Worm (Caenorhabditis elegans) whole organism, young adult: ENCODE data around the gene msp-10.

Experiments
- B0261.1 ChIP-seq: sonication (generic microtip); optimal IDR thresholded peaks from 2 replicates; lab custom pipeline; 2016; ENCODE audit warnings: mild to moderate bottlenecking, missing genetic modification characterization, moderate library complexity, missing compliant biosample characterization
- F10E7.11 ChIP-seq: sonication (generic microtip); optimal IDR thresholded peaks from 2 replicates; lab custom pipeline; 2017; ENCODE audit warnings: mild to moderate bottlenecking, missing genetic modification characterization, moderate library complexity, missing compliant biosample characterization
- F23B12.7 ChIP-seq: sonication (generic microtip); optimal IDR thresholded peaks from 2 replicates; lab custom pipeline; 2017; ENCODE audit warnings: missing genetic modification characterization, mild to moderate bottlenecking, missing compliant biosample characterization, antibody characterized with exemption, moderate library complexity; ENCODE audit not compliant: insufficient read depth
- F37B4.10 ChIP-seq: fragments of 200-800 bp; sonication (Bioruptor generic); IDR thresholded peaks from 2 replicates; pipeline ENCODE4 v1.3.6; 2022; ENCODE audit warnings: missing genetic modification characterization, missing compliant biosample characterization
- F52B5.7 ChIP-seq: sonication (generic microtip); optimal IDR thresholded peaks from 2 replicates; lab custom pipeline; 2016; ENCODE audit warnings: mild to moderate bottlenecking, missing genetic modification characterization, missing compliant biosample characterization
- F55B11.4 ChIP-seq: sonication (generic microtip); optimal IDR thresholded peaks from 2 replicates; lab custom pipeline; 2016; ENCODE audit warnings: missing compliant biosample characterization, missing genetic modification characterization, borderline replicate concordance; ENCODE audit not compliant: insufficient read depth
- F57C9.4 ChIP-seq: sonication (generic microtip); optimal IDR thresholded peaks from 2 replicates; lab custom pipeline; 2017; ENCODE audit warnings: mild to moderate bottlenecking, missing genetic modification characterization, missing compliant biosample characterization
- Y53G8AR.9 ChIP-seq: fragments of 200-800 bp; sonication (Bioruptor generic); conservative IDR thresholded peaks from 2 replicates; pipeline ENCODE4 v1.3.6; 2022; ENCODE audit warnings: missing genetic modification reagents, missing genetic modification characterization, missing compliant biosample characterization
- ama-1 ChIP-seq, 3 experiments: fragments of 150-350 bp in 1 of 3; sonication (generic microtip) in 2 of 3; optimal IDR thresholded peaks; 2 replicates each; lab custom pipeline; 2014 to 2018; ENCODE audit warnings: missing biosample characterization in 2 of 3, missing genetic modification characterization in 2 of 3, missing genetic modification reagents in 2 of 3
- aptf-2 ChIP-seq: fragments of 200-800 bp; sonication (Bioruptor generic); conservative IDR thresholded peaks from 2 replicates; pipeline ENCODE4 v1.3.6; 2022; ENCODE audit warnings: missing genetic modification reagents, missing genetic modification characterization, missing compliant biosample characterization
- atf-7 ChIP-seq: sonication (generic microtip); optimal IDR thresholded peaks from 2 replicates; lab custom pipeline; 2017; ENCODE audit warnings: mild to moderate bottlenecking, missing genetic modification characterization, missing compliant biosample characterization
- attf-3 ChIP-seq: fragments of 200-800 bp; sonication (Bioruptor generic); conservative IDR thresholded peaks from 2 replicates; pipeline ENCODE4 v1.3.6; 2022; ENCODE audit warnings: missing genetic modification reagents, missing genetic modification characterization, missing compliant biosample characterization
- bed-2 ChIP-seq: fragments of 200-800 bp; sonication (Bioruptor generic); IDR thresholded peaks from 2 replicates; pipeline ENCODE4 v1.3.6; 2022; ENCODE audit warnings: missing genetic modification reagents, missing genetic modification characterization, missing compliant biosample characterization
- cebp-2 ChIP-seq: fragments of 200-800 bp; sonication (Bioruptor generic); IDR thresholded peaks from 2 replicates; pipeline ENCODE4 v1.3.6; 2022; ENCODE audit warnings: missing genetic modification characterization, missing compliant biosample characterization
- ceh-40 ChIP-seq: fragments of 200-800 bp; sonication (Bioruptor generic); IDR thresholded peaks from 2 replicates; pipeline ENCODE4 v1.3.6; 2022; ENCODE audit warnings: missing genetic modification characterization, missing compliant biosample characterization
- dox-1 ChIP-seq: fragments of 200-800 bp; sonication (Bioruptor generic); IDR thresholded peaks from 2 replicates; pipeline ENCODE4 v1.3.6; 2022; ENCODE audit warnings: missing genetic modification reagents, missing genetic modification characterization, missing compliant biosample characterization
- dpff-1 ChIP-seq: sonication (generic microtip); optimal IDR thresholded peaks from 2 replicates; lab custom pipeline; 2017; ENCODE audit warnings: mild to moderate bottlenecking, missing genetic modification characterization, missing compliant biosample characterization
- egl-44 ChIP-seq: fragments of 200-800 bp; sonication (Bioruptor generic); IDR thresholded peaks from 2 replicates; pipeline ENCODE4 v1.3.6; 2022; ENCODE audit warnings: missing genetic modification reagents, missing genetic modification characterization, missing compliant biosample characterization
- egrh-3 ChIP-seq: fragments of 200-800 bp; sonication (Bioruptor generic); IDR thresholded peaks from 2 replicates; pipeline ENCODE4 v1.3.6; 2022; ENCODE audit warnings: missing genetic modification reagents, missing genetic modification characterization, missing compliant biosample characterization
- fkh-3 ChIP-seq: sonication (generic microtip); optimal IDR thresholded peaks from 2 replicates; lab custom pipeline; 2016; ENCODE audit warnings: mild to moderate bottlenecking, missing genetic modification characterization, missing compliant biosample characterization
- gei-17 ChIP-seq: fragments of 200-800 bp; sonication (Bioruptor generic); optimal IDR thresholded peaks from 2 replicates; lab custom pipeline; 2018; ENCODE audit warnings: mild to moderate bottlenecking, missing genetic modification characterization, missing compliant biosample characterization
- him-1 ChIP-seq: sonication (generic microtip); optimal IDR thresholded peaks from 2 replicates; lab custom pipeline; 2016; ENCODE audit warnings: missing genotype, missing genetic modification reagents, missing genetic modification characterization, missing compliant biosample characterization
- hmg-1.2 ChIP-seq: fragments of 200-800 bp; sonication (Bioruptor generic); IDR thresholded peaks from 2 replicates; pipeline ENCODE4 v1.3.6; 2022; ENCODE audit warnings: missing genetic modification reagents, missing genetic modification characterization, missing compliant biosample characterization
- let-607 ChIP-seq, 2 experiments: fragments of 200-800 bp in 1 of 2; sonication (Bioruptor generic) in 1 of 2; sonication (generic microtip) in 1 of 2; optimal IDR thresholded peaks; 2 replicates each; lab custom pipeline; 2016 to 2018; ENCODE audit warnings: mild to moderate bottlenecking in 2 of 2, missing compliant biosample characterization in 2 of 2, missing genetic modification characterization in 2 of 2, moderate library complexity in 2 of 2, missing genotype in 1 of 2
- lin-26 ChIP-seq: fragments of 200-800 bp; sonication (Bioruptor generic); IDR thresholded peaks from 2 replicates; pipeline ENCODE4 v1.3.6; 2022; ENCODE audit warnings: missing genetic modification reagents, missing genetic modification characterization, missing compliant biosample characterization
- lin-40 ChIP-seq: sonication (generic microtip); optimal IDR thresholded peaks from 2 replicates; lab custom pipeline; 2016; ENCODE audit warnings: missing genetic modification characterization, mild to moderate bottlenecking, missing compliant biosample characterization, missing genotype, missing genetic modification reagents
- lsl-1 ChIP-seq: fragments of 200-800 bp; sonication (Bioruptor generic); optimal IDR thresholded peaks from 2 replicates; lab custom pipeline; 2018; ENCODE audit warnings: mild to moderate bottlenecking, missing genetic modification characterization, moderate library complexity, missing compliant biosample characterization
- lsy-27 ChIP-seq: sonication (generic microtip); optimal IDR thresholded peaks from 2 replicates; lab custom pipeline; 2017; ENCODE audit warnings: missing genetic modification characterization, mild to moderate bottlenecking, missing compliant biosample characterization, antibody characterized with exemption, missing genotype, borderline replicate concordance; ENCODE audit not compliant: insufficient read depth
- madf-6 ChIP-seq: fragments of 200-800 bp; sonication (Bioruptor generic); IDR thresholded peaks from 2 replicates; pipeline ENCODE4 v1.3.6; 2022; ENCODE audit warnings: missing genetic modification reagents, missing genetic modification characterization, missing compliant biosample characterization
- mel-28 ChIP-seq: sonication (generic microtip); optimal IDR thresholded peaks from 2 replicates; lab custom pipeline; 2016; ENCODE audit warnings: borderline replicate concordance, mild to moderate bottlenecking, missing genetic modification characterization, missing compliant biosample characterization
- mxl-1 ChIP-seq: sonication (generic microtip); optimal IDR thresholded peaks from 2 replicates; lab custom pipeline; 2016; ENCODE audit warnings: missing genetic modification characterization, missing compliant biosample characterization
- nfya-1 ChIP-seq: sonication (generic microtip); optimal IDR thresholded peaks from 2 replicates; lab custom pipeline; 2017; ENCODE audit warnings: antibody characterized with exemption, missing compliant biosample characterization, missing genetic modification characterization, borderline replicate concordance; ENCODE audit not compliant: insufficient read depth
- nfyb-1 ChIP-seq: fragments of 200-800 bp; sonication (Bioruptor generic); IDR thresholded peaks from 2 replicates; pipeline ENCODE4 v1.3.6; 2022; ENCODE audit warnings: missing genetic modification reagents, missing genetic modification characterization, missing compliant biosample characterization
- nhr-80 ChIP-seq: sonication (generic microtip); optimal IDR thresholded peaks from 2 replicates; lab custom pipeline; 2016; ENCODE audit warnings: missing genetic modification characterization, missing compliant biosample characterization
- pbrm-1 ChIP-seq: fragments of 200-800 bp; sonication (Bioruptor generic); IDR thresholded peaks from 2 replicates; pipeline ENCODE4 v1.3.6; 2022; ENCODE audit warnings: missing genetic modification reagents, missing genetic modification characterization, missing compliant biosample characterization
- snpc-1.1 ChIP-seq: sonication (generic microtip); optimal IDR thresholded peaks from 2 replicates; lab custom pipeline; 2017; ENCODE audit warnings: missing genetic modification characterization, mild to moderate bottlenecking, missing compliant biosample characterization, antibody characterized with exemption, moderate library complexity, missing genotype, missing genetic modification reagents; ENCODE audit not compliant: insufficient read depth
- snpc-1.3 ChIP-seq: sonication (generic microtip); optimal IDR thresholded peaks from 2 replicates; lab custom pipeline; 2017; ENCODE audit warnings: missing genetic modification characterization, mild to moderate bottlenecking, missing compliant biosample characterization, antibody characterized with exemption, moderate library complexity, missing genotype, missing genetic modification reagents; ENCODE audit not compliant: insufficient read depth
- snpc-3.4 ChIP-seq: sonication (generic microtip); optimal IDR thresholded peaks from 2 replicates; lab custom pipeline; 2017; ENCODE audit warnings: missing genetic modification characterization, mild to moderate bottlenecking, missing compliant biosample characterization, antibody characterized with exemption, moderate library complexity, missing genotype, missing genetic modification reagents
- somi-1 ChIP-seq: fragments of 200-800 bp; sonication (Bioruptor generic); optimal IDR thresholded peaks from 2 replicates; lab custom pipeline; 2018; ENCODE audit warnings: mild to moderate bottlenecking, missing genetic modification characterization, missing compliant biosample characterization
- sptf-2 ChIP-seq: fragments of 200-800 bp; sonication (Bioruptor generic); optimal IDR thresholded peaks from 2 replicates; lab custom pipeline; 2018; ENCODE audit warnings: mild to moderate bottlenecking, missing genetic modification characterization, missing compliant biosample characterization
- unc-130 ChIP-seq: sonication (generic microtip); optimal IDR thresholded peaks from 2 replicates; lab custom pipeline; 2016; ENCODE audit warnings: missing genetic modification reagents, missing genetic modification characterization, missing compliant biosample characterization
- xnd-1 ChIP-seq: sonication (generic microtip); optimal IDR thresholded peaks from 2 replicates; lab custom pipeline; 2016; ENCODE audit warnings: missing genotype, missing genetic modification reagents, missing genetic modification characterization, missing compliant biosample characterization
- zim-3 ChIP-seq: sonication (generic microtip); optimal IDR thresholded peaks from 2 replicates; lab custom pipeline; 2017; ENCODE audit warnings: mild to moderate bottlenecking, missing genetic modification characterization, moderate library complexity, missing compliant biosample characterization
- ztf-22 ChIP-seq: fragments of 200-800 bp; sonication (Bioruptor generic); optimal IDR thresholded peaks from 2 replicates; lab custom pipeline; 2018; ENCODE audit warnings: mild to moderate bottlenecking, missing genetic modification characterization, moderate library complexity, missing compliant biosample characterization
- ztf-6 ChIP-seq: fragments of 200-800 bp; sonication (Bioruptor generic); IDR thresholded peaks from 2 replicates; pipeline ENCODE4 v1.3.6; 2022; ENCODE audit warnings: missing genetic modification reagents, missing genetic modification characterization, missing compliant biosample characterization

Gene msp-10

DNA sequence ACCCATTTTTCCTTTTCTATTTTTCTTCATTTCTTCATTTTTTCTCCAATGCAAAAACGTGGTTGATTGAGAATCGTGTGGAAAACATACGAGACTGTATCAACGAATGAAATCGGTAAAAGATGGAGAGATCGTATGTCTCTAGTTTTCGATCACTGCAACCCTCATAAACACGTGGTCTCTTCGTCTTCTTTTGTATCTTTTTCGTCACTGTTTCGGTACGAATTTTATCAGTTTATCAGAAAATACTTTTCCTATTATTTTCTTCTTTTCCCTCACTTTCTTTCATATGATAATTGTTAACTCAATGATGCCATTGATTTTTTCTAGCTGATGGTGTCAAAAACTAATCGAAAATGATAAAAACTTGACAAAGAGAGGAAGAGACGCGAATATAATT, 38.2 kb downstream of the msp-10 start (continued):
- TF ChIP-seq aptf-2 (GFP tag; lab: Robert Waterston, UW) (no peak), bed-2 (no peak), nhr-80 (tag; lab: Kevin White, UChicago) (peak; percentile 89), ceh-40 (GFP tag; lab: Robert Waterston, UW) (no peak), egrh-3 (GFP tag; lab: Robert Waterston, UW) (no peak), ztf-22 (GFP tag; lab: Kevin White, UChicago) (no peak), let-607 (tag; optimal IDR thresholded peaks at IDR 0.05; lab: Kevin White, UChicago) (peak in 1 of 2 experiments; percentile 8), pbrm-1 (no peak), atf-7 (tag; lab: Kevin White, UChicago) (peak; percentile 0), F37B4.10 (GFP tag; lab: Robert Waterston, UW) (no peak), lin-40 (tag; lab: Kevin White, UChicago) (peak; percentile 52), snpc-1.1 (no peak), nfyb-1 (no peak), gei-17 (GFP tag; lab: Kevin White, UChicago) (no peak), lsy-27 (no peak), F52B5.7 (tag; lab: Kevin White, UChicago) (no peak), F10E7.11 (tag; lab: Kevin White, UChicago) (no peak), F55B11.4 (tag; lab: Kevin White, UChicago) (no peak), lin-26 (no peak), attf-3 (GFP tag; lab: Robert Waterston, UW) (no peak), dpff-1 (tag; lab: Kevin White, UChicago) (no peak)

DNA sequence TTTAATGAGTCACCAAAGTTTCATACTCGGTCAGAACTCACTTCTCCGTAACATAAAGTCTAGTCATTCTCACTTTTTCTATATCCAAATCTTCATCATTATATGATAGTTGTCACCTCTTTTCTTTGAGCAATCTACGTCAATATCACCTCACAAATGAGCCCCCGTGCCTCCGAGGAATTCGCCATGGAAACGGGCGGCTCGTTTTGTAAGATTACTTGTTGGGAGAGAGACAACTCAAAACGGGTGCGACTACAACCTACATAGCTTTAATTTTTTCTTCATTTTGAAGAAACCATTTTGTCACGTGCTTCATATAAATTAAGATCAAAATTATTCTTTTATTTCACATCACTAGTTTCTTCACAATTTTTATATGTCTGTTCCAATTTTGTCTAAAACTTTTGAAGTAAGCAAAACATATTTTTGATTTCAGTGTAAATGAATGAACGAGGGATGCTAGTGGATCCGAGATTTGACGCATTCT, 41.5 kb downstream of the msp-10 start, which contains the start of gene nhr-4:
nhr-4 (plus strand) TSS at position 437 of the 487 bp plus-strand sequence.
- TF ChIP-seq xnd-1 (tag; lab: Kevin White, UChicago) (no peak), somi-1 (GFP tag; lab: Kevin White, UChicago) (no peak), sptf-2 (no peak), lsl-1 (GFP tag; lab: Kevin White, UChicago) (no peak), F57C9.4 (tag; lab: Kevin White, UChicago) (no peak), lin-26 (no peak), ztf-22 (GFP tag; lab: Kevin White, UChicago) (no peak), atf-7 (tag; lab: Kevin White, UChicago) (no peak), ama-1 (optimal IDR thresholded peaks at IDR 0.05; lab: Kevin White, UChicago) (no peak), ama-1 (GFP tag; optimal IDR thresholded peaks at IDR 0.05; lab: Kevin White, UChicago) (no peak), fkh-3 (tag; lab: Kevin White, UChicago) (no peak), nfya-1 (tag; lab: Kevin White, UChicago) (no peak), snpc-1.1 (no peak), egl-44 (GFP tag; lab: Robert Waterston, UW) (no peak), madf-6 (no peak), mxl-1 (tag; lab: Kevin White, UChicago) (no peak)

ce11 chrIV:9884257-9884656, 46.8 kb downstream of the msp-10 start, which contains the start of the genes prp-18 and mccc-1:
Gene prp-18 (minus strand): TSS chrIV:9884383.
Gene mccc-1 (plus strand): TSS chrIV:9884570.
- TF ChIP-seq snpc-1.3 (tag; lab: Kevin White, UChicago) (peak; percentile 16), snpc-3.4 (tag; lab: Kevin White, UChicago) (peak; percentile 8), F23B12.7 (tag; lab: Kevin White, UChicago) (peak; percentile 63), hmg-1.2 (peak; percentile 77; the same call in 1 of the 2 replicates), atf-7 (tag; lab: Kevin White, UChicago) (no peak), Y53G8AR.9 (GFP tag; lab: Robert Waterston, UW) (no peak), dox-1 (GFP tag; lab: Robert Waterston, UW) (peak; percentile 50; the same call in 1 of the 2 replicates), mel-28 (tag; lab: Kevin White, UChicago) (no peak), zim-3 (tag; lab: Kevin White, UChicago) (no peak), cebp-2 (GFP tag; lab: Robert Waterston, UW) (no peak), unc-130 (peak; percentile 2), B0261.1 (tag; lab: Kevin White, UChicago) (no peak), him-1 (peak; percentile 23), ztf-6 (GFP tag; lab: Robert Waterston, UW) (no peak)
